Worm (Caenorhabditis elegans) whole organism, L1 larva: Measurements from ENCODE around the gene R02C2.7.

ENCODE experiments used
- C34B4.2 ChIP-seq: sonication (generic microtip); optimal IDR thresholded peaks from 2 replicates; lab custom pipeline; 2017; ENCODE audit warnings: mild to moderate bottlenecking, missing genetic modification characterization, missing compliant biosample characterization
- aha-1 ChIP-seq: fragments of 150-350 bp; optimal IDR thresholded peaks from 2 replicates; lab custom pipeline; 2014; ENCODE audit warnings: missing biosample characterization, missing genetic modification characterization
- ceh-63 ChIP-seq: fragments of 200-800 bp; sonication (Bioruptor generic); optimal IDR thresholded peaks from 2 replicates; lab custom pipeline; 2018; ENCODE audit warnings: mild to moderate bottlenecking, missing genetic modification characterization, missing compliant biosample characterization
- dpl-1 ChIP-seq, 3 experiments: fragments of 150-350 bp in 2 of 3; sonication (generic microtip) in 1 of 3; optimal IDR thresholded peaks; 2 replicates each; lab custom pipeline; 2014 to 2017; ENCODE audit warnings: missing biosample characterization in 3 of 3, missing genetic modification characterization in 3 of 3, missing genetic modification reagents in 3 of 3
- efl-1 ChIP-seq, 4 experiments: fragments of 150-350 bp; optimal IDR thresholded peaks in 3 of 4; peaks in 1 of 4; 1 replicate in 1 of 4; 2 replicates in 3 of 4; lab custom pipeline; 2014; ENCODE audit warnings: missing biosample characterization in 2 of 4, missing genetic modification characterization in 2 of 4, missing genetic modification reagents in 2 of 4
- egl-13 ChIP-seq: sonication (generic microtip); optimal IDR thresholded peaks from 2 replicates; lab custom pipeline; 2016; ENCODE audit warnings: missing genotype, missing genetic modification reagents, missing genetic modification characterization, missing compliant biosample characterization
- elt-3 ChIP-seq, 6 experiments: fragments of 150-350 bp in 1 of 6; sonication (generic microtip); optimal IDR thresholded peaks; 2 replicates each; lab custom pipeline; 2017 to 2018; ENCODE audit warnings: missing biosample characterization in 6 of 6, missing genetic modification characterization in 6 of 6, inconsistent platforms in 1 of 6
- ets-5 ChIP-seq: fragments of 200-800 bp; sonication (Bioruptor generic); IDR thresholded peaks from 2 replicates; pipeline ENCODE4 v1.3.6; 2022; ENCODE audit warnings: missing genetic modification characterization, missing compliant biosample characterization
- hlh-17 ChIP-seq: fragments of 200-800 bp; sonication (Bioruptor generic); optimal IDR thresholded peaks from 2 replicates; lab custom pipeline; 2018; ENCODE audit warnings: missing genetic modification characterization, mild to moderate bottlenecking, missing compliant biosample characterization, moderate library complexity, borderline replicate concordance
- lsy-2 ChIP-seq, 2 experiments: fragments of 150-350 bp; optimal IDR thresholded peaks; 2 replicates each; lab custom pipeline; 2014; ENCODE audit warnings: missing biosample characterization in 2 of 2, missing genetic modification characterization in 2 of 2
- mef-2 ChIP-seq: fragments of 150-350 bp; optimal IDR thresholded peaks from 2 replicates; lab custom pipeline; 2014; ENCODE audit warnings: missing biosample characterization, missing genetic modification characterization
- mep-1 ChIP-seq: fragments of 150-350 bp; optimal IDR thresholded peaks from 2 replicates; lab custom pipeline; 2014; ENCODE audit warnings: missing biosample characterization, missing genetic modification characterization
- nhr-11 ChIP-seq: fragments of 150-350 bp; optimal IDR thresholded peaks from 2 replicates; lab custom pipeline; 2014; ENCODE audit warnings: missing biosample characterization, missing genetic modification characterization
- nhr-237 ChIP-seq: fragments of 150-350 bp; optimal IDR thresholded peaks from 2 replicates; lab custom pipeline; 2014; ENCODE audit warnings: missing biosample characterization, missing genetic modification characterization
- nhr-76 ChIP-seq: sonication (generic microtip); optimal IDR thresholded peaks from 2 replicates; lab custom pipeline; 2017; ENCODE audit warnings: missing biosample characterization, missing genetic modification characterization
- nhr-85 ChIP-seq: sonication (generic microtip); peaks from one replicate; lab custom pipeline; 2016; ENCODE audit warnings: missing genetic modification characterization, inconsistent platforms, missing compliant biosample characterization
- rnt-1 ChIP-seq: sonication (generic microtip); optimal IDR thresholded peaks from 2 replicates; lab custom pipeline; 2016; ENCODE audit warnings: mild to moderate bottlenecking, missing genetic modification characterization, moderate library complexity, missing compliant biosample characterization
- tlp-1 ChIP-seq: fragments of 150-350 bp; optimal IDR thresholded peaks from 2 replicates; lab custom pipeline; 2014; ENCODE audit warnings: missing biosample characterization, missing genetic modification characterization
- unc-130 ChIP-seq: fragments of 150-350 bp; optimal IDR thresholded peaks from 2 replicates; lab custom pipeline; 2017; ENCODE audit warnings: missing biosample characterization, missing genetic modification characterization, inconsistent platforms
- unc-30 ChIP-seq: sonication (generic microtip); optimal IDR thresholded peaks from 2 replicates; lab custom pipeline; 2017; ENCODE audit warnings: missing biosample characterization, missing genetic modification characterization
- unc-86 ChIP-seq: sonication (generic microtip); optimal IDR thresholded peaks from 2 replicates; lab custom pipeline; 2016; ENCODE audit warnings: missing genetic modification characterization, missing compliant biosample characterization
- unc-98 ChIP-seq: fragments of 200-800 bp; sonication (Bioruptor generic); IDR thresholded peaks from 2 replicates; pipeline ENCODE4 v1.3.6; 2022; ENCODE audit warnings: missing genetic modification characterization, missing compliant biosample characterization

R02C2.7 gene

DNA sequence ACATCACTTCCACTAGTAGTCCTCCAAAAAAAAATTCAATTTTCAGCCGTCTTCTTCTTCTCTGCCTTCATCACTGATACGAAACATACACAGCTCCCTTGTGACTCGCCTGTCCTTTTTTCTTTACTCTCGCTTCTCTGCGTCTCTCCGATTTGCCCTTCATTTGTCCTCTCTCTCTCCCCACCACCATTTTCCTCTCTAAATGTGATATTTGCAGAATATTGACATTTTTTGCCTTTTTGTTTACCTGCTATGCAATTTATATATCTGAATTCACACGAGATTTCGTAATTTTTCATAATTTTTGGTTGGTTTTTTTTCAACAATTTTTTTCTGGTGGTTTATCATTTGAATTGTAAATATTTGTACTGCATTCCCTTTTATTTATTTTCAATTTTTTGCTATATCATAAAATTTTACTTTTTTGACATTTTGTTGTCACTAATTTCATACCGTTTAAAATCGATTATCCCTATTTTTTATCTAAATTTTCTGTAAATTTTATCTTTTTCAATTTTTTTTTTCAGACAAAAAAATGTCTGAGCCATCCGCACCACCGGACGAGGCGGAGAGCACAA lies 38.5 kb downstream of the R02C2.7 start, which contains the start of gene lec-12 (continued):
- TF ChIP-seq lsy-2 (tag; optimal IDR thresholded peaks at IDR 0.05; lab: Kevin White, UChicago), result peak in 1 of 2 experiments; percentile 10
- no peak for TF ChIP-seq C34B4.2 (tag; lab: Kevin White, UChicago)

DNA sequence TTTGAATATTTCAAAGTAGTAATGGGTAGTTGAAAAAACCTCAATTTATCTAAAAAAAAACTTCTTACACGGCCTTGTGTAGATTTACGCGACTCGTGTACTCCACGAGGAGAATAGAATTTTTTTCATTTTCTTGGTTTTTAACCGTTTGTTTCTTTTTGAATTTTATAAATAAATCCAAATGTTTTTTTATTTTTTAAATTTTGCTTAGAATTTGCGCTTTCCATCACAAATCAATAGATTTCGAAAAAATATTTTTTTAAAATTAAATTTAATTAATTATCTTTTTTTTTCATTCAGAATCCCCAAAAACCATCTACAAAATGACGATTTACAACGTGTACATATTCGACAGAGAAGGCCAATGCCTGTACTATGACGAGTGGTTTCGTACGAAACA lies 41.1 kb downstream of the R02C2.7 start, which contains the start of gene trpp-1:
trpp-1 (plus strand) TSS at position 301 of the 400 bp plus-strand sequence.
- TF ChIP-seq unc-86 (tag; lab: Kevin White, UChicago) (no peak), nhr-85 (tag; lab: Kevin White, UChicago) (peak; percentile 20)

ce11 chrV:194760-195159 lies 47.7 kb downstream of the R02C2.7 start:
- no peak for TF ChIP-seq ceh-63 (GFP tag; lab: Kevin White, UChicago)
- no peak for TF ChIP-seq nhr-76 (tag; lab: Kevin White, UChicago)
- TF ChIP-seq rnt-1, result no peak
- TF ChIP-seq ets-5 (GFP tag; lab: Robert Waterston, UW), result no peak
- no peak for TF ChIP-seq unc-98
- TF ChIP-seq elt-3 (tag; optimal IDR thresholded peaks at IDR 0.05; lab: Kevin White, UChicago), result no peak
- TF ChIP-seq mef-2 (tag; lab: Kevin White, UChicago), result no peak
- TF ChIP-seq nhr-11 (tag; lab: Kevin White, UChicago), result no peak
- TF ChIP-seq tlp-1 (tag; lab: Kevin White, UChicago), result no peak
- TF ChIP-seq egl-13, result no peak
- no peak for TF ChIP-seq C34B4.2 (tag; lab: Kevin White, UChicago)
- no peak for TF ChIP-seq efl-1 (optimal IDR thresholded peaks at IDR 0.05; lab: Kevin White, UChicago)
- no peak for TF ChIP-seq efl-1 (GFP tag; optimal IDR thresholded peaks at IDR 0.05 in 1 of 2; lab: Kevin White, UChicago)
- no peak for TF ChIP-seq nhr-237 (tag; lab: Kevin White, UChicago)
- TF ChIP-seq aha-1, result no peak
- TF ChIP-seq unc-130, result no peak
- no peak for TF ChIP-seq dpl-1 (GFP tag; optimal IDR thresholded peaks at IDR 0.05; lab: Kevin White, UChicago)
- no peak for TF ChIP-seq mep-1 (tag; lab: Kevin White, UChicago)
- TF ChIP-seq unc-30, result no peak
- no peak for TF ChIP-seq hlh-17 (GFP tag; lab: Kevin White, UChicago)
